Fruit fly (Drosophila melanogaster) whole organism, prepupa: ENCODE data around the gene Acsx3.

Experiments used
- Blimp-1 ChIP-seq: fragments of 200-800 bp; sonication (Bioruptor generic); optimal IDR thresholded peaks from 3 replicates; lab custom pipeline; 2017; ENCODE audit warnings: missing biosample characterization, missing genetic modification characterization, mild to moderate bottlenecking, moderate library complexity, missing genetic modification reagents
- CG10669 ChIP-seq: fragments of 200-800 bp; sonication (Bioruptor generic); optimal IDR thresholded peaks from 3 replicates; lab custom pipeline; 2018; ENCODE audit warnings: missing biosample characterization, mild to moderate bottlenecking, missing genetic modification characterization, moderate library complexity
- CG11762 ChIP-seq: fragments of 200-800 bp; sonication (Bioruptor generic); optimal IDR thresholded peaks from 3 replicates; lab custom pipeline; 2016; ENCODE audit warnings: missing biosample characterization, missing genetic modification characterization; ENCODE audit not compliant: insufficient read depth
- CG11902 ChIP-seq: fragments of 200-800 bp; sonication (Bioruptor generic); optimal IDR thresholded peaks from 3 replicates; lab custom pipeline; 2016; ENCODE audit warnings: missing biosample characterization, missing genetic modification characterization
- CG15336 ChIP-seq: fragments of 200-800 bp; sonication (Bioruptor generic); IDR thresholded peaks from 2 replicates; pipeline ENCODE4 v1.3.6; 2022; ENCODE audit warnings: missing biosample characterization, missing genetic modification characterization
- CG1621 ChIP-seq: fragments of 200-800 bp; sonication (Bioruptor generic); optimal IDR thresholded peaks from 3 replicates; lab custom pipeline; 2018; ENCODE audit warnings: missing biosample characterization, mild to moderate bottlenecking, missing genetic modification characterization
- CG31627 ChIP-seq: fragments of 200-800 bp; sonication (Bioruptor generic); optimal IDR thresholded peaks from 3 replicates; lab custom pipeline; 2016; ENCODE audit warnings: missing biosample characterization, missing genetic modification characterization
- CG32006 ChIP-seq: fragments of 200-800 bp; sonication (Bioruptor generic); optimal IDR thresholded peaks from 3 replicates; lab custom pipeline; 2017; ENCODE audit warnings: missing biosample characterization, mild to moderate bottlenecking, missing genetic modification characterization
- CG34406 ChIP-seq: fragments of 200-800 bp; sonication (Bioruptor generic); optimal IDR thresholded peaks from 3 replicates; lab custom pipeline; 2016; ENCODE audit warnings: missing biosample characterization, missing genetic modification characterization
- CG3919 ChIP-seq: fragments of 200-800 bp; sonication (Bioruptor generic); optimal IDR thresholded peaks from 3 replicates; lab custom pipeline; 2016; ENCODE audit warnings: missing biosample characterization, missing genetic modification characterization
- CG4318 ChIP-seq: fragments of 200-800 bp; sonication (Bioruptor generic); optimal IDR thresholded peaks from 3 replicates; lab custom pipeline; 2017; ENCODE audit warnings: missing biosample characterization, mild to moderate bottlenecking, missing genetic modification characterization
- CG6163 ChIP-seq: fragments of 200-800 bp; sonication (Bioruptor generic); IDR thresholded peaks from 3 replicates; pipeline ENCODE4 v1.3.6; 2022; ENCODE audit warnings: missing biosample characterization, missing genetic modification characterization
- CG6276 ChIP-seq: fragments of 200-800 bp; sonication (Bioruptor generic); optimal IDR thresholded peaks from 2 replicates; lab custom pipeline; 2017; ENCODE audit warnings: missing biosample characterization, mild to moderate bottlenecking, missing genetic modification characterization
- CG6854 ChIP-seq: fragments of 200-800 bp; sonication (Bioruptor generic); optimal IDR thresholded peaks from 2 replicates; lab custom pipeline; 2017; ENCODE audit warnings: missing biosample characterization, mild to moderate bottlenecking, missing genetic modification characterization
- CG8119 ChIP-seq: fragments of 200-800 bp; sonication (Bioruptor generic); IDR thresholded peaks from 3 replicates; pipeline ENCODE4 v1.3.6; 2022; ENCODE audit warnings: missing biosample characterization, missing genetic modification characterization
- CG8319 ChIP-seq: fragments of 200-800 bp; sonication (Bioruptor generic); optimal IDR thresholded peaks from 3 replicates; lab custom pipeline; 2016; ENCODE audit warnings: missing biosample characterization, missing genetic modification characterization
- CG8632 ChIP-seq: fragments of 200-800 bp; sonication (Bioruptor generic); optimal IDR thresholded peaks from 3 replicates; lab custom pipeline; 2016; ENCODE audit warnings: missing biosample characterization, missing genetic modification characterization
- Lpt ChIP-seq: fragments of 200-800 bp; sonication (Bioruptor generic); optimal IDR thresholded peaks from 3 replicates; lab custom pipeline; 2016; ENCODE audit warnings: missing biosample characterization, missing genetic modification characterization
- Met ChIP-seq: fragments of 200-800 bp; sonication (Bioruptor generic); optimal IDR thresholded peaks from 3 replicates; lab custom pipeline; 2016; ENCODE audit warnings: missing biosample characterization, missing genetic modification characterization
- OdsH ChIP-seq: fragments of 200-800 bp; sonication (Bioruptor generic); optimal IDR thresholded peaks from 3 replicates; lab custom pipeline; 2016; ENCODE audit warnings: missing biosample characterization, missing genetic modification characterization
- Sox14 ChIP-seq: fragments of 200-800 bp; sonication (Bioruptor generic); optimal IDR thresholded peaks from 3 replicates; lab custom pipeline; 2016; ENCODE audit warnings: missing biosample characterization, missing genetic modification characterization
- achi ChIP-seq: fragments of 200-800 bp; sonication (Bioruptor generic); optimal IDR thresholded peaks from 3 replicates; lab custom pipeline; 2016; ENCODE audit warnings: missing biosample characterization, missing genetic modification characterization
- acj6 ChIP-seq: fragments of 200-800 bp; sonication (Bioruptor generic); optimal IDR thresholded peaks from 3 replicates; lab custom pipeline; 2016; ENCODE audit warnings: missing biosample characterization, missing genetic modification characterization
- dac ChIP-seq: fragments of 200-800 bp; sonication (Bioruptor generic); optimal IDR thresholded peaks from 2 replicates; lab custom pipeline; 2017; ENCODE audit warnings: missing biosample characterization, mild to moderate bottlenecking, missing genetic modification characterization
- fd59A ChIP-seq: fragments of 200-800 bp; sonication (Bioruptor generic); optimal IDR thresholded peaks from 2 replicates; lab custom pipeline; 2017; ENCODE audit warnings: missing biosample characterization, mild to moderate bottlenecking, missing genetic modification characterization, missing genetic modification reagents
- fd85E ChIP-seq: fragments of 200-800 bp; sonication (Bioruptor generic); optimal IDR thresholded peaks from 3 replicates; lab custom pipeline; 2016; ENCODE audit warnings: missing biosample characterization, missing genetic modification characterization
- fkh ChIP-seq: fragments of 200-800 bp; sonication (Bioruptor generic); optimal IDR thresholded peaks from 3 replicates; lab custom pipeline; 2017; ENCODE audit warnings: missing biosample characterization, mild to moderate bottlenecking, missing genetic modification characterization, moderate library complexity
- spab ChIP-seq: fragments of 200-800 bp; sonication (Bioruptor generic); optimal IDR thresholded peaks from 2 replicates; lab custom pipeline; 2017; ENCODE audit warnings: missing biosample characterization, mild to moderate bottlenecking, missing genetic modification characterization, missing genetic modification reagents
- ss ChIP-seq, 2 experiments: fragments of 200-800 bp; sonication (Bioruptor generic); optimal IDR thresholded peaks; 2 replicates in 1 of 2; 3 replicates in 1 of 2; lab custom pipeline; 2017 to 2018; ENCODE audit warnings: mild to moderate bottlenecking in 2 of 2, missing biosample characterization in 2 of 2, missing genetic modification characterization in 2 of 2, moderate library complexity in 1 of 2
- topi ChIP-seq: fragments of 200-800 bp; sonication (Bioruptor generic); optimal IDR thresholded peaks from 3 replicates; lab custom pipeline; 2016; ENCODE audit warnings: missing biosample characterization, missing genetic modification characterization
- vri ChIP-seq: fragments of 200-800 bp; sonication (Bioruptor generic); optimal IDR thresholded peaks from 3 replicates; lab custom pipeline; 2016; ENCODE audit warnings: missing biosample characterization, mild to moderate bottlenecking, missing genetic modification characterization

Gene Acsx3

DNA sequence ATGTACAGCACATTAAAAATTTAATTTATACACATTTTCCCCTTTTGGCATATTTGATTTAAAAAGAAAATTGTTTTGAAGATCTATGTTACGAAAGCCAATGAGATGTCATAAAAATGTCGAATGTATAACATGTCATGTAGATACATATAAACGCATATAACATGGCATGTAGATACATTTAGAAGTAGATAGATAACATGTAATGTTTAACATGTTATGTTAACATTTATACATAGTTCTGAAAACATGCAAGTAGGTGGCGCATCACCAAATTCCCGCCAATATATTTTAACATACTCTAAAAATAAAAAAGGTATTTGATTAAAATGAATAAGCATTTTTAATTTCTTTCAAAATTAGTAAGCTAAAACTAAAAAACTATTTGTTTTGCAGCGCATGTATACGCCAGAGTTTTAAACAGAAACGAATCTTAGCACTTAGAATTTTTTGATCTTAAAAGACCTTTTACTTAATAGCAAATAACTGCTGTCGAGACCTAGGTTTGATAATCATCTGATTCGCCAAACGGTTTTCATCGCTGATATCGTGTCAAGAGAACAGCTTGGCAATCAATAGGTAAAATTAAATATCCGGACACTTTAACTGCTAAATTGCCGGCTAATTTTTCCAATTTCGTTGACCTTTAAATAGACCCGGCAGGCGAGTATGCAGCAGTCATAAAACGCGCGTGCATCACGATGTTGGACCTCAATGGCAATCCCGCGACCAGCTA lies 2.8 kb upstream of the Acsx3 start, which contains the start of gene Acsx2:
TSS of gene Acsx2 (plus strand) at position 686 of the 736 bp plus-strand sequence.
- TF ChIP-seq OdsH (GFP tag; lab: Kevin White, UChicago) (no peak), fkh (GFP tag; lab: Kevin White, UChicago) (no peak), fd85E (GFP tag; lab: Kevin White, UChicago) (no peak), CG15336 (GFP tag; lab: Robert Waterston, UW) (no peak), CG1621 (tag; lab: Kevin White, UChicago) (no peak), CG34406 (GFP tag; lab: Kevin White, UChicago) (no peak), ss (GFP tag; optimal IDR thresholded peaks at IDR 0.05; lab: Kevin White, UChicago) (no peak), achi (GFP tag; lab: Kevin White, UChicago) (no peak), topi (no peak), CG8119 (no peak), dac (GFP tag; lab: Kevin White, UChicago) (no peak), spab (GFP tag; lab: Kevin White, UChicago) (no peak), CG6163 (GFP tag; lab: Robert Waterston, UW) (no peak), CG10669 (GFP tag; lab: Kevin White, UChicago) (no peak), CG3919 (GFP tag; lab: Kevin White, UChicago) (no peak), Sox14 (GFP tag; lab: Kevin White, UChicago) (no peak), Blimp-1 (GFP tag; lab: Kevin White, UChicago) (no peak)

DNA sequence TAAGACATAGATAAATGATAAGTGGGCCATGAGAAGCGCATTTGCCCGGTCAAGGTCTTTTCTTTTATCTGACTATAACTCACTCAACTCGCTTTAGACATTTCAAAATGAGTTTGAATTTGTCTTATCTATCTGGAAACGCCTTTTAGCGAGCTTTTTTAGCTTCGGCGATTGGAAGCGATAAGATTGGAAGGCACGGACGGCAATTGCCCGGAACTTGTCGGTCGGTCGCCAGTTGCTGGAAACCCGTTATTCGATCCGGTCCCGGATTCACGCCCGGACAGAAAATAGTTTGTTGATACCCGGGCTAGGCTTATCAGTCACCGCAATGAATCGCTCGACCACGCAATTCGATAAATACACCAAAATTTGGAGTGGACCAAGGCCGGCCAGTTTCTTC lies 2.2 kb downstream of the Acsx3 start, which contains the start of gene Acsx4:
TSS of gene Acsx4 (plus strand) at position 233 of the 400 bp plus-strand sequence.
- TF ChIP-seq vri (GFP tag; lab: Kevin White, UChicago): peak; percentile 24
- TF ChIP-seq CG6854 (GFP tag; lab: Kevin White, UChicago): no peak

DNA sequence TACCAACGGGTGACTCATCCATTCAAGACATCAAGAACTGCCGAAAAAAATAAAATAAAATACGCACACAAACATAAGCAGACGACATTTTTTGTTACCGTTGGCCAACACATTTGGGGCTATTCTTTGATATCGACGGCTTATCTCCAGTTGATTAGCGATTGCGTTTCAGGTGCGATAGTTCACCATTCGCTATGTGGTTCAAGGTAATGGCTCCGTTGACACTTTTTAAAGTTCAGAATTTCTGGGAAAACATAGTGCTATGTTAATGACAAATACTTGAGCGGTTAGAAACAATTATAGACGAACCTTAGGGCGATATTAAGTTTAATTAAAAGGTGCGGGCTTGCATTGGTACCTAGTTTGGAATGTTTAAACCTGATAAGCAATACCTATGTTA lies 4.4 kb downstream of the Acsx3 start:
- no peak for TF ChIP-seq acj6 (GFP tag; lab: Kevin White, UChicago)
- TF ChIP-seq CG4318 (GFP tag; lab: Kevin White, UChicago): no peak
- TF ChIP-seq CG34406 (GFP tag; lab: Kevin White, UChicago): no peak
- TF ChIP-seq Met (GFP tag; lab: Kevin White, UChicago): no peak
- no peak for TF ChIP-seq CG11762 (GFP tag; lab: Kevin White, UChicago)
- no peak for TF ChIP-seq CG6163 (GFP tag; lab: Robert Waterston, UW)

- no peak for TF ChIP-seq CG31627 (GFP tag; lab: Kevin White, UChicago)
- TF ChIP-seq CG6276: peak; percentile 36
- no peak for TF ChIP-seq Blimp-1 (GFP tag; lab: Kevin White, UChicago)
- TF ChIP-seq CG8119: 0 out of 3 replicates have a peak, but pooled peaks have one; percentile 29
- TF ChIP-seq fd85E (GFP tag; lab: Kevin White, UChicago): no peak
- no peak for TF ChIP-seq CG3919 (GFP tag; lab: Kevin White, UChicago)
- peak; percentile 70 for TF ChIP-seq CG32006 (GFP tag; lab: Kevin White, UChicago)
Observed at dm6 chr3R:19788770-19789169, 7.7 kb downstream of the Acsx3 start.

DNA sequence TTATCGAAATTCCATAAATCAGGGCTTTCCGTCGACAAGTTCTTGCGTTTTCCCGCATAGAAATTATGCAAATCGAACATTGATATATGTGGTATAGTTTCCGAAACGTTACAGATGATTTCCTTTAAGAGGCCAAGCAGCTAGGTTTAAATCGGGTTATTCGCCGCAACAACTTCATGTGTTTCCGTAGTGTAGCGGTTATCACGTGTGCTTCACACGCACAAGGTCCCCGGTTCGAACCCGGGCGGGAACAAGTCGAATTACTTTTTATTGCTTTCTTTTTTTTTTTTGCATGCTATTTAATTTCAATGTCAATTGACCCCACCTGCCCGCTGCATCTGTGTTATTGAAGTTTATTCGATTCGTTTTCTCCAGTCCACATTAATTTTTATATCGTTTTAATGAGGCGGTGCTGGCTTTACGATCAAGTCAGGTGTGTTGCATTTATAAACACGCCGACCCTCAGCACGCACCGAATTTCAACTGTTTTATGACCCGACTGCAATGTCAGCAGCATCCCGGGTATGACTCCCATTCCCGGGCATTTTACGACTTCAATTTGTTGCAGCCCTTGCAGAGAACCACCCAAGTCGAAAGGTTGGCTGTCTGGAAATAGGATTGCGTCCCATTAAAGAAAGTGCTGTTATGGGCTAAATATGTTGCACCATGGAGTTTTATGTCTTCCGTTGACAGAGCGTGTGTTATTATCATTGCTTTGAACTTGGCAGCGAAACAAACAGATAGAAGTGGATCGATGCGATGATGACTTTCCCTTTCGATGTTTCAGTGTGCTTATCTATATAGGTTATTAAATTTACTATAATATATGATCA lies 9.1 kb downstream of the Acsx3 start:
- TF ChIP-seq fkh (GFP tag; lab: Kevin White, UChicago) (no peak), CG11902 (no peak), CG32006 (GFP tag; lab: Kevin White, UChicago) (no peak), fd59A (no peak), vri (GFP tag; lab: Kevin White, UChicago) (no peak), CG8119 (no peak), CG6854 (GFP tag; lab: Kevin White, UChicago) (no peak), CG8632 (no peak), Lpt (no peak), CG1621 (tag; lab: Kevin White, UChicago) (no peak), CG8319 (GFP tag; lab: Kevin White, UChicago) (no peak), acj6 (GFP tag; lab: Kevin White, UChicago) (no peak)
